Fruit fly (Drosophila melanogaster): Measurements from ENCODE around the gene eff.

The eff gene

dm6 chr3R:14692230-14692970 lies 48.7 kb downstream of the eff start (continued):
- TF ChIP-seq C15 (GFP tag; IDR thresholded peaks at IDR 0.05) = no peak
- TF ChIP-seq CG7372 (GFP tag; IDR thresholded peaks at IDR 0.05) = no peak
- peak; percentile 22 for TF ChIP-seq CG10431 (GFP tag; optimal IDR thresholded peaks at IDR 0.05)
- TF ChIP-seq CG15479 (GFP tag; optimal IDR thresholded peaks at IDR 0.05) = no peak
- peak; percentile 85 for TF ChIP-seq Drgx (GFP tag; IDR thresholded peaks at IDR 0.05)
- peak; percentile 71 to 79 for TF ChIP-seq chif (GFP tag; optimal IDR thresholded peaks at IDR 0.05)
- TF ChIP-seq CG5245 (GFP tag; optimal IDR thresholded peaks at IDR 0.05) = peak; percentile 70
- TF ChIP-seq CG14441 (GFP tag; IDR thresholded peaks at IDR 0.05) = peak; percentile 12; the same call in 1 of the 2 replicates
- no peak for TF ChIP-seq run (tag; optimal IDR thresholded peaks at IDR 0.05)
- no peak for TF ChIP-seq tna (GFP tag; IDR thresholded peaks at IDR 0.05; ENCODE audit: partially characterized antibody)
- TF ChIP-seq Hr78 (GFP tag; optimal IDR thresholded peaks at IDR 0.05) = peak in 1 of 2 experiments; percentile 45
- peak; percentile 69 for TF ChIP-seq CG10654 (GFP tag; optimal IDR thresholded peaks at IDR 0.05)
- TF ChIP-seq tgo (GFP tag; IDR thresholded peaks at IDR 0.05) = peak; percentile 56
- TF ChIP-seq Ptx1 (GFP tag; IDR thresholded peaks at IDR 0.05) = peak; percentile 51
- TF ChIP-seq CG6272 (GFP tag; IDR thresholded peaks at IDR 0.05) = peak; percentile 39; the same call in 1 of the 2 replicates
- TF ChIP-seq CG9437 (GFP tag; optimal IDR thresholded peaks at IDR 0.05) = no peak
- peak; percentile 80 for TF ChIP-seq vvl (GFP tag; IDR thresholded peaks at IDR 0.05)
- no peak for TF ChIP-seq HLHmδ (GFP tag; optimal IDR thresholded peaks at IDR 0.05)
- peak; percentile 43; the same call in 1 of the 2 replicates for TF ChIP-seq Ada2b (GFP tag; IDR thresholded peaks at IDR 0.05)
- TF ChIP-seq Kr (GFP tag; optimal IDR thresholded peaks at IDR 0.05) = peak; percentile 44
- TF ChIP-seq dmrt99B (tag; optimal IDR thresholded peaks at IDR 0.05) = peak; percentile 74
- TF ChIP-seq CG2678 (tag; optimal IDR thresholded peaks at IDR 0.05) = peak; percentile 71
- peak; percentile 60 for TF ChIP-seq Abd-B (GFP tag; optimal IDR thresholded peaks at IDR 0.05)
- no peak for TF ChIP-seq CG3847 (GFP tag; IDR thresholded peaks at IDR 0.05)
- TF ChIP-seq CG14965 (GFP tag; optimal IDR thresholded peaks at IDR 0.05; ENCODE audit: borderline replicate concordance) = peak; percentile 9
- TF ChIP-seq CG31365 (tag; optimal IDR thresholded peaks at IDR 0.05) = no peak
- TF ChIP-seq CHES-1-like (GFP tag; optimal IDR thresholded peaks at IDR 0.05) = no peak
- TF ChIP-seq Opbp (GFP tag; IDR thresholded peaks at IDR 0.05; ENCODE audit: partially characterized antibody) = no peak
- no peak for TF ChIP-seq crc (GFP tag; optimal IDR thresholded peaks at IDR 0.05)
- TF ChIP-seq MESR4 (GFP tag; optimal IDR thresholded peaks at IDR 0.05) = no peak
- peak in 1 of 2 experiments; percentile 62 for TF ChIP-seq Eip74EF (GFP tag; optimal IDR thresholded peaks at IDR 0.05)
- TF ChIP-seq B-H2 (GFP tag; optimal IDR thresholded peaks at IDR 0.05) = no peak
- 0 out of 3 replicates have a peak, but pooled peaks have one; percentile 66 for TF ChIP-seq CG3726 (GFP tag; IDR thresholded peaks at IDR 0.05)
- peak; percentile 13 for TF ChIP-seq p53 (GFP tag; optimal IDR thresholded peaks at IDR 0.05)
- peak; percentile 43 for TF ChIP-seq kni (GFP tag; optimal IDR thresholded peaks at IDR 0.05)
- TF ChIP-seq Bdp1 (GFP tag; optimal IDR thresholded peaks at IDR 0.05) = no peak
- peak; percentile 28 for TF ChIP-seq CG9609 (GFP tag; optimal IDR thresholded peaks at IDR 0.05)
- no peak for TF ChIP-seq trh (GFP tag; optimal IDR thresholded peaks at IDR 0.05)
- TF ChIP-seq prd (optimal IDR thresholded peaks at IDR 0.05) = no peak
- TF ChIP-seq prd (GFP tag; IDR thresholded peaks at IDR 0.05) = peak; percentile 78; the same call in 2 of the 3 replicates
- TF ChIP-seq CG12155 (GFP tag; optimal IDR thresholded peaks at IDR 0.05) = no peak
- no peak for TF ChIP-seq CG3281 (GFP tag; optimal IDR thresholded peaks at IDR 0.05)
- TF ChIP-seq ac (GFP tag; optimal IDR thresholded peaks at IDR 0.05) = no peak
- TF ChIP-seq caup (GFP tag; optimal IDR thresholded peaks at IDR 0.05; ENCODE audit: severe bottlenecking) = no peak
- TF ChIP-seq CG18619 (GFP tag; optimal IDR thresholded peaks at IDR 0.05) = no peak
- peak; percentile 62 for TF ChIP-seq pros (GFP tag; optimal IDR thresholded peaks at IDR 0.05)
- TF ChIP-seq CG17186 (GFP tag; optimal IDR thresholded peaks at IDR 0.05) = peak; percentile 31
- peak; percentile 45 for TF ChIP-seq twi (tag; optimal IDR thresholded peaks at IDR 0.05)
- peak; percentile 67 for TF ChIP-seq CG1529 (GFP tag; optimal IDR thresholded peaks at IDR 0.05)

All from whole organism, embryonic.